Worm (Caenorhabditis elegans) whole organism, young adult: ENCODE data around the gene T19C4.24.

Source experiments
- C06A6.2 ChIP-seq: fragments of 200-800 bp; sonication (Bioruptor generic); conservative IDR thresholded peaks from 2 replicates; pipeline ENCODE4 v1.3.6; 2022; ENCODE audit warnings: missing genetic modification characterization, missing compliant biosample characterization
- C17E4.6 ChIP-seq: fragments of 200-800 bp; sonication (Bioruptor generic); IDR thresholded peaks from 2 replicates; pipeline ENCODE4 v1.3.6; 2022; ENCODE audit warnings: missing genetic modification reagents, missing genetic modification characterization, missing compliant biosample characterization
- F10E7.11 ChIP-seq: sonication (generic microtip); optimal IDR thresholded peaks from 2 replicates; lab custom pipeline; 2017; ENCODE audit warnings: mild to moderate bottlenecking, missing genetic modification characterization, moderate library complexity, missing compliant biosample characterization
- F33H1.4 ChIP-seq: fragments of 200-800 bp; sonication (Bioruptor generic); IDR thresholded peaks from 2 replicates; pipeline ENCODE4 v1.3.6; 2022; ENCODE audit warnings: missing genetic modification reagents, missing genetic modification characterization, missing compliant biosample characterization
- F37B4.10 ChIP-seq: fragments of 200-800 bp; sonication (Bioruptor generic); IDR thresholded peaks from 2 replicates; pipeline ENCODE4 v1.3.6; 2022; ENCODE audit warnings: missing genetic modification characterization, missing compliant biosample characterization
- F39B2.1 ChIP-seq: fragments of 200-800 bp; sonication (Bioruptor generic); IDR thresholded peaks from 2 replicates; pipeline ENCODE4 v1.3.6; 2022; ENCODE audit warnings: missing genetic modification reagents, missing genetic modification characterization, missing compliant biosample characterization
- F57A8.1 ChIP-seq: fragments of 200-800 bp; sonication (Bioruptor generic); optimal IDR thresholded peaks from 2 replicates; lab custom pipeline; 2018; ENCODE audit warnings: mild to moderate bottlenecking, missing genetic modification characterization, moderate library complexity, missing compliant biosample characterization
- K11D2.4 ChIP-seq: fragments of 200-800 bp; sonication (Bioruptor generic); IDR thresholded peaks from 2 replicates; pipeline ENCODE4 v1.3.6; 2022; ENCODE audit warnings: missing genetic modification reagents, missing genetic modification characterization, missing compliant biosample characterization
- T07F8.4 ChIP-seq: sonication (generic microtip); optimal IDR thresholded peaks from 2 replicates; lab custom pipeline; 2016; ENCODE audit warnings: mild to moderate bottlenecking, missing genetic modification characterization, moderate library complexity, missing compliant biosample characterization
- Y53F4B.3 ChIP-seq: fragments of 200-800 bp; sonication (Bioruptor generic); IDR thresholded peaks from 2 replicates; pipeline ENCODE4 v1.3.6; 2022; ENCODE audit warnings: missing genetic modification reagents, missing genetic modification characterization, missing compliant biosample characterization
- Y53G8AR.9 ChIP-seq: fragments of 200-800 bp; sonication (Bioruptor generic); conservative IDR thresholded peaks from 2 replicates; pipeline ENCODE4 v1.3.6; 2022; ENCODE audit warnings: missing genetic modification reagents, missing genetic modification characterization, missing compliant biosample characterization
- Y79H2A.3 ChIP-seq: fragments of 200-800 bp; sonication (Bioruptor generic); conservative IDR thresholded peaks from 2 replicates; pipeline ENCODE4 v1.3.6; 2022; ENCODE audit warnings: missing genetic modification reagents, missing genetic modification characterization, missing compliant biosample characterization
- Y95B8A.8 ChIP-seq: fragments of 200-800 bp; sonication (Bioruptor generic); IDR thresholded peaks from 2 replicates; pipeline ENCODE4 v1.3.6; 2022; ENCODE audit warnings: missing genetic modification reagents, missing genetic modification characterization, missing compliant biosample characterization
- athp-1 ChIP-seq: sonication (generic microtip); optimal IDR thresholded peaks from 2 replicates; lab custom pipeline; 2017; ENCODE audit warnings: mild to moderate bottlenecking, missing genetic modification characterization, missing compliant biosample characterization
- attf-6 ChIP-seq: fragments of 200-800 bp; sonication (Bioruptor generic); IDR thresholded peaks from 2 replicates; pipeline ENCODE4 v1.3.6; 2022; ENCODE audit warnings: missing genetic modification reagents, missing genetic modification characterization, missing compliant biosample characterization
- ccch-3 ChIP-seq: fragments of 200-800 bp; sonication (Bioruptor generic); optimal IDR thresholded peaks from 2 replicates; lab custom pipeline; 2018; ENCODE audit warnings: mild to moderate bottlenecking, missing genetic modification characterization, missing compliant biosample characterization
- ceh-27 ChIP-seq: fragments of 200-800 bp; sonication (Bioruptor generic); optimal IDR thresholded peaks from 2 replicates; lab custom pipeline; 2018; ENCODE audit warnings: mild to moderate bottlenecking, missing genetic modification characterization, moderate library complexity, missing compliant biosample characterization
- ceh-58 ChIP-seq: fragments of 200-800 bp; sonication (Bioruptor generic); IDR thresholded peaks from 2 replicates; pipeline ENCODE4 v1.3.6; 2022; ENCODE audit warnings: missing genetic modification characterization, missing compliant biosample characterization
- chd-7 ChIP-seq: sonication (generic microtip); optimal IDR thresholded peaks from 2 replicates; lab custom pipeline; 2016; ENCODE audit warnings: mild to moderate bottlenecking, missing genetic modification characterization, moderate library complexity, missing compliant biosample characterization
- dox-1 ChIP-seq: fragments of 200-800 bp; sonication (Bioruptor generic); IDR thresholded peaks from 2 replicates; pipeline ENCODE4 v1.3.6; 2022; ENCODE audit warnings: missing genetic modification reagents, missing genetic modification characterization, missing compliant biosample characterization
- dpl-1 ChIP-seq: fragments of 150-350 bp; optimal IDR thresholded peaks from 2 replicates; lab custom pipeline; 2014; ENCODE audit warnings: missing biosample characterization, missing genetic modification reagents, missing genetic modification characterization
- ekl-4 ChIP-seq: fragments of 200-800 bp; sonication (Bioruptor generic); IDR thresholded peaks from 2 replicates; pipeline ENCODE4 v1.3.6; 2022; ENCODE audit warnings: missing genetic modification reagents, missing genetic modification characterization, missing compliant biosample characterization
- ets-4 ChIP-seq: fragments of 200-800 bp; sonication (Bioruptor generic); optimal IDR thresholded peaks from 2 replicates; lab custom pipeline; 2018; ENCODE audit warnings: mild to moderate bottlenecking, missing genetic modification characterization, missing compliant biosample characterization
- gei-17 ChIP-seq: fragments of 200-800 bp; sonication (Bioruptor generic); optimal IDR thresholded peaks from 2 replicates; lab custom pipeline; 2018; ENCODE audit warnings: mild to moderate bottlenecking, missing genetic modification characterization, missing compliant biosample characterization
- him-1 ChIP-seq: sonication (generic microtip); optimal IDR thresholded peaks from 2 replicates; lab custom pipeline; 2016; ENCODE audit warnings: missing genotype, missing genetic modification reagents, missing genetic modification characterization, missing compliant biosample characterization
- hrde-1 ChIP-seq: sonication (generic microtip); optimal IDR thresholded peaks from 2 replicates; lab custom pipeline; 2016; ENCODE audit warnings: missing genetic modification characterization, mild to moderate bottlenecking, missing compliant biosample characterization, moderate library complexity, missing genotype, missing genetic modification reagents, borderline replicate concordance
- hsf-1 ChIP-seq: fragments of 200-800 bp; sonication (Bioruptor generic); IDR thresholded peaks from 2 replicates; pipeline ENCODE4 v1.3.6; 2022; ENCODE audit warnings: missing genetic modification reagents, missing genetic modification characterization, missing compliant biosample characterization
- lsy-27 ChIP-seq: sonication (generic microtip); optimal IDR thresholded peaks from 2 replicates; lab custom pipeline; 2017; ENCODE audit warnings: missing genetic modification characterization, mild to moderate bottlenecking, missing compliant biosample characterization, antibody characterized with exemption, missing genotype, borderline replicate concordance; ENCODE audit not compliant: insufficient read depth
- mes-4 ChIP-seq: sonication (generic microtip); optimal IDR thresholded peaks from 2 replicates; lab custom pipeline; 2016; ENCODE audit warnings: missing genotype, missing genetic modification characterization, missing compliant biosample characterization
- mxl-1 ChIP-seq: sonication (generic microtip); optimal IDR thresholded peaks from 2 replicates; lab custom pipeline; 2016; ENCODE audit warnings: missing genetic modification characterization, missing compliant biosample characterization
- nfya-2 ChIP-seq: fragments of 200-800 bp; sonication (Bioruptor generic); IDR thresholded peaks from 2 replicates; pipeline ENCODE4 v1.3.6; 2022; ENCODE audit warnings: missing genetic modification reagents, missing genetic modification characterization, missing compliant biosample characterization
- nhr-120 ChIP-seq: fragments of 200-800 bp; sonication (Bioruptor generic); IDR thresholded peaks from 2 replicates; pipeline ENCODE4 v1.3.6; 2022; ENCODE audit warnings: missing genetic modification characterization, missing compliant biosample characterization
- nhr-90 ChIP-seq: sonication (generic microtip); optimal IDR thresholded peaks from 2 replicates; lab custom pipeline; 2016; ENCODE audit warnings: missing genotype, mild to moderate bottlenecking, missing genetic modification characterization, missing compliant biosample characterization
- pha-4 ChIP-seq: fragments of 150-350 bp; sonication (generic microtip); optimal IDR thresholded peaks from 2 replicates; lab custom pipeline; 2014; ENCODE audit warnings: missing biosample characterization, missing genetic modification reagents, missing genetic modification characterization
- rcor-1 ChIP-seq: fragments of 200-800 bp; sonication (Bioruptor generic); IDR thresholded peaks from 2 replicates; pipeline ENCODE4 v1.3.6; 2022; ENCODE audit warnings: missing genetic modification reagents, missing genetic modification characterization, missing compliant biosample characterization
- rec-8 ChIP-seq, 2 experiments: sonication (generic microtip); optimal IDR thresholded peaks; 2 replicates each; lab custom pipeline; 2016; ENCODE audit warnings: mild to moderate bottlenecking in 2 of 2, missing genetic modification characterization in 2 of 2, missing genetic modification reagents in 2 of 2, missing genotype in 2 of 2, missing biosample characterization in 1 of 2, missing compliant biosample characterization in 1 of 2, moderate library complexity in 1 of 2
- sea-2 ChIP-seq: fragments of 200-800 bp; sonication (Bioruptor generic); IDR thresholded peaks from 2 replicates; pipeline ENCODE4 v1.3.6; 2022; ENCODE audit warnings: missing genetic modification characterization, missing compliant biosample characterization
- snpc-4 ChIP-seq, 5 experiments: fragments of 150-350 bp in 1 of 5; sonication (generic microtip) in 4 of 5; optimal IDR thresholded peaks; 2 replicates each; lab custom pipeline; 2014 to 2018; ENCODE audit warnings: missing genetic modification characterization in 5 of 5, missing biosample characterization in 3 of 5, antibody characterized with exemption in 2 of 5, mild to moderate bottlenecking in 2 of 5, missing compliant biosample characterization in 2 of 5, missing genotype in 2 of 5, moderate library complexity in 2 of 5, missing genetic modification reagents in 1 of 5
- somi-1 ChIP-seq: fragments of 200-800 bp; sonication (Bioruptor generic); optimal IDR thresholded peaks from 2 replicates; lab custom pipeline; 2018; ENCODE audit warnings: mild to moderate bottlenecking, missing genetic modification characterization, missing compliant biosample characterization
- tbx-9 ChIP-seq: sonication (generic microtip); optimal IDR thresholded peaks from 2 replicates; lab custom pipeline; 2016; ENCODE audit warnings: borderline replicate concordance, missing genetic modification characterization, inconsistent platforms, missing compliant biosample characterization
- tlf-1 ChIP-seq: fragments of 200-800 bp; sonication (Bioruptor generic); optimal IDR thresholded peaks from 2 replicates; lab custom pipeline; 2018; ENCODE audit warnings: mild to moderate bottlenecking, missing genetic modification characterization, missing compliant biosample characterization
- unc-62 ChIP-seq: fragments of 150-350 bp; optimal IDR thresholded peaks from 2 replicates; lab custom pipeline; 2014; ENCODE audit warnings: missing biosample characterization, missing genetic modification reagents, missing genetic modification characterization
- xnd-1 ChIP-seq: sonication (generic microtip); optimal IDR thresholded peaks from 2 replicates; lab custom pipeline; 2016; ENCODE audit warnings: missing genotype, missing genetic modification reagents, missing genetic modification characterization, missing compliant biosample characterization
- ztf-22 ChIP-seq: fragments of 200-800 bp; sonication (Bioruptor generic); optimal IDR thresholded peaks from 2 replicates; lab custom pipeline; 2018; ENCODE audit warnings: mild to moderate bottlenecking, missing genetic modification characterization, moderate library complexity, missing compliant biosample characterization
- ztf-3 ChIP-seq: fragments of 200-800 bp; sonication (Bioruptor generic); optimal IDR thresholded peaks from 2 replicates; lab custom pipeline; 2018; ENCODE audit warnings: mild to moderate bottlenecking, missing genetic modification characterization, missing compliant biosample characterization

T19C4.24 gene

ce11 chrV:11133516-11133915 is 13.3 kb downstream of the T19C4.24 start:
- TF ChIP-seq Y95B8A.8 (GFP tag; lab: Robert Waterston, UW) = no peak
- TF ChIP-seq nhr-120 (GFP tag; lab: Robert Waterston, UW) = no peak
- no peak for TF ChIP-seq Y79H2A.3 (GFP tag; lab: Robert Waterston, UW)
- no peak for TF ChIP-seq athp-1 (tag; lab: Kevin White, UChicago)
- TF ChIP-seq xnd-1 = no peak
- TF ChIP-seq unc-62 = no peak
- TF ChIP-seq mes-4 = no peak
- TF ChIP-seq him-1 = no peak
- no peak for TF ChIP-seq chd-7 (tag; lab: Kevin White, UChicago)
- no peak for TF ChIP-seq somi-1 (GFP tag; lab: Kevin White, UChicago)
- TF ChIP-seq ccch-3 (GFP tag; lab: Kevin White, UChicago) = no peak
- no peak for TF ChIP-seq gei-17 (GFP tag; lab: Kevin White, UChicago)
- no peak for TF ChIP-seq F57A8.1 (GFP tag; lab: Kevin White, UChicago)
- no peak for TF ChIP-seq rcor-1 (GFP tag; lab: Robert Waterston, UW)
- no peak for TF ChIP-seq ekl-4 (GFP tag; lab: Robert Waterston, UW)
- TF ChIP-seq Y53F4B.3 (GFP tag; lab: Robert Waterston, UW) = no peak
- no peak for TF ChIP-seq nhr-90 (tag; lab: Kevin White, UChicago)
- no peak for TF ChIP-seq C06A6.2 (GFP tag; lab: Robert Waterston, UW)
- no peak for TF ChIP-seq F39B2.1 (GFP tag; lab: Robert Waterston, UW)

DNA sequence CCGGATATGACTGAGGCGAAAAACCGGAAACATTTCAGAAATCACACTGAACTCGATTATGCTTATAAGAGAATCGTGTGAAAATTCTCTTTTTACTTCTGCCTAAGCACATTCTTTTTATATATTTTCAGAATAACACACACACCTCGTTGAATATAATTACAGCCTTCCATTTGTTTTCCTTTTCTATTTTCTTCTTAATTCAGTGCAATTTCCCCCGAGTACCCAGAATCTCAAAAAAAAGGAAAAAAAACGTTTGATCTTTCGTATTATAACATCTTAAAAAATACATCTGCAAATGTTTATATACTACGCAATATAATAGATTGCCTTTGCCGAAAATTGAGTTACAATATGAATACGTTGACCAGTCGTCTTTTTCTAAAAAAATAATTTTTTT is 15.0 kb downstream of the T19C4.24 start:
- TF ChIP-seq dox-1 (GFP tag; lab: Robert Waterston, UW) (no peak), F37B4.10 (GFP tag; lab: Robert Waterston, UW) (no peak), sea-2 (GFP tag; lab: Robert Waterston, UW) (no peak), Y53G8AR.9 (GFP tag; lab: Robert Waterston, UW) (no peak), hrde-1 (no peak), ztf-22 (GFP tag; lab: Kevin White, UChicago) (no peak), ets-4 (no peak), pha-4 (tag; lab: Kevin White, UChicago) (no peak), ceh-27 (GFP tag; lab: Kevin White, UChicago) (no peak), nhr-120 (GFP tag; lab: Robert Waterston, UW) (no peak)

ce11 chrV:11127197-11127596 is 19.6 kb downstream of the T19C4.24 start, which contains the start of gene jmjd-5:
TSS of gene jmjd-5 (plus strand) at chrV:11127497.
- TF ChIP-seq F57A8.1 (GFP tag; lab: Kevin White, UChicago) (no peak), mes-4 (no peak), dpl-1 (GFP tag; lab: Kevin White, UChicago) (no peak), C17E4.6 (no peak)

DNA sequence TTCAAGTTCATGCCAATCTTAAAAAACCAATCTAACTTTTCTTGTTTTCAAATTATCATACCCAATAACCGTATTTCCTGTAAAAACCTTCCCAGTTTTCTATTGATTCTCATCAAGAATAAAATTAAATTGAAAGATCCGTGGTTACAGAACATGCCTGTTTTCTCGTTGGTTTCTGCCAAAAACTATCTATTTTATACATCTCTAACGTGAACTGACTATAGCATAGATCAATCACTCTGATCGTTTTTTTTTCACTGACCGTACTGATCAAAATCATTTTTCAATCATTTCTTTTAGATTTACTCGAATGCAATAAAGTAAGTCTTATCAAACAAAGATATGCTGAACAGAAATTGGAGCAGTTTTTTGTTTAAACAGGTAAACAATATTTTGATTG is 21.9 kb downstream of the T19C4.24 start, which contains the start of gene C06H2.2:
Gene C06H2.2 (plus strand): TSS at position 301 of the 400 bp plus-strand sequence.
- no peak for TF ChIP-seq rec-8 (tag; optimal IDR thresholded peaks at IDR 0.05; lab: Kevin White, UChicago)
- no peak for TF ChIP-seq mxl-1
- TF ChIP-seq nfya-2 (GFP tag; lab: Robert Waterston, UW) = no peak
- TF ChIP-seq lsy-27 = no peak
- TF ChIP-seq tbx-9 (tag; lab: Kevin White, UChicago) = no peak
- TF ChIP-seq T07F8.4 (tag; lab: Kevin White, UChicago) = no peak
- TF ChIP-seq attf-6 (GFP tag; lab: Robert Waterston, UW) = no peak
- no peak for TF ChIP-seq ceh-58 (GFP tag; lab: Robert Waterston, UW)
- TF ChIP-seq tlf-1 (GFP tag; lab: Kevin White, UChicago) = no peak
- TF ChIP-seq snpc-4 (GFP tag; optimal IDR thresholded peaks at IDR 0.05; lab: Kevin White, UChicago) = no peak
- no peak for TF ChIP-seq snpc-4 (tag; optimal IDR thresholded peaks at IDR 0.05; lab: Kevin White, UChicago)
- no peak for TF ChIP-seq ztf-3 (GFP tag; lab: Kevin White, UChicago)
- no peak for TF ChIP-seq F33H1.4 (GFP tag; lab: Robert Waterston, UW)
- no peak for TF ChIP-seq dpl-1 (GFP tag; lab: Kevin White, UChicago)
- no peak for TF ChIP-seq F10E7.11 (tag; lab: Kevin White, UChicago)
- TF ChIP-seq K11D2.4 = no peak
- no peak for TF ChIP-seq hsf-1 (GFP tag; lab: Robert Waterston, UW)
